Worm (Caenorhabditis elegans) whole organism, L2 larva: Measurements from ENCODE around the gene F13A7.11.

ENCODE experiments used
- crh-2 ChIP-seq: sonication (generic microtip); optimal IDR thresholded peaks from 2 replicates; lab custom pipeline; 2017; ENCODE audit warnings: missing biosample characterization, missing genetic modification characterization
- elt-3 ChIP-seq: sonication (generic microtip); optimal IDR thresholded peaks from 2 replicates; lab custom pipeline; 2017; ENCODE audit warnings: missing biosample characterization, missing genetic modification characterization
- unc-39 ChIP-seq: fragments of 150-350 bp; optimal IDR thresholded peaks from 2 replicates; lab custom pipeline; 2014; ENCODE audit warnings: missing biosample characterization, missing genetic modification characterization

- no peak for TF ChIP-seq elt-3 (tag; lab: Kevin White, UChicago)
- TF ChIP-seq crh-2 = peak; percentile 68
- no peak for TF ChIP-seq unc-39
These were observed 25.1 kb downstream of the F13A7.11 start for ce11 chrV:16370039-16370438.
